Fruit fly (Drosophila melanogaster): ENCODE measurements around the gene CG8891.

DNA sequence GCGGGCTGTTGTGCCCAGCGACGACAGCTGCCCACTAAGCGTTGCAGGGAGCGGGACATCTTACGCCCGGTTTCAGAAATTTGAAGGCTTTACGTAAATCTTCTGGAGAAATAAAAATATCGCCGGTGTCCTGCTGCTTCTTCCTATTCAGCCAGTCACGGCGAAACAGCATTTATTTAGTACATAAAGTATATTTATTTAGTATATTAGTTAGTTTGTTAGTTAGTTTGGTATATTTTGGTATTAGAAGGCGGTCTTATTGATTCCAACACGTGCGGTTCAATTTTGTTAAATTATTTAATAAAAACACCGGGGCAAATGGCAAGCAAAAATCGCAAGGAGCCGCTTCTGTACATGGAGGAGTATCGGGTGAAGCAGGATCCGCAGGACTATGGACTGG is 10.4 kb downstream of the CG8891 start, which contains the start of the genes Scox and Polr1C:
- TF ChIP-seq vri (GFP tag; optimal IDR thresholded peaks at IDR 0.05) (no peak), CG6854 (GFP tag; optimal IDR thresholded peaks at IDR 0.05) (no peak)
